Fruit fly (Drosophila melanogaster): ENCODE measurements around the gene CG16700.

Gene CG16700

DNA sequence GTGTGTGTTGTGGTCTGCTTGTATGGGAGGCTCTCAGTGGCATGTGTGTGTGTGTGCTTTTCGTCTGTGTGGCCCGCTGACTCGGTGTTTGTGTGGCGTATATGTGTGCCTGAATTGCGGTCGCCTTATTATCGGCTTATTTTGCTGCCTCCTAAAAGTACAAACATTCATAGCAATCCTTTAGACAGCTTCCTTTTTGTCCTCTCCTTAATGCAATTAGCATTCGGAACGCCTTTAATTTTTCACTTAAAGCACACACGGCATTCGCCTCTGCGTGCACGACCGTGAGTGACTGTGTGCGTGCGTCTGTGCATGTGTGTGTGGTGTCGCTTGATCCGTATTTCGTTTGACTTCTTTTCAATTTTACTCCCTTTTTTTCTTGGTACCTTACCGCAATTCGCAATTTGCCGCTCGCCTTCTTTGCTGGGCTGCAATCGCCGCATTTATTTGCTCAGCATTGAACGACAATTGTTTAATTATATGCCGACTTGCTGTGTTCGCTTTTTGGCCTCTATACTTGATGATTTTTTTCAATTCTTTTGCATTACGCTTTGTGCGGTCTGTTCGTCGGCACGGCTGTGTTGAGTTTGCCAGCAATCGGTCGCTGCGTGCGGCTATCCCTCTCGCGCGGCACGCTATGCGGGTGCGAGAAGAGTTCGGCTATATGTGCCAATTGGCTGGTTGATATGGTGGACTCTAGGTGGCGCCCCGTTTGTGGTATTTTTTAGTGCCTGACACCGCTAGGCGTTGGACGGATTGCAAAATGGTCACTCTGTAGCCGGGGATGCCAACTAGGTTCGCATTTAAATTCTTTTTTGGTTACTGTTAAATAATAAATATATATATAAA lies 14.1 kb upstream of the CG16700 start, which contains the start of gene wcy (continued):
- TF ChIP-seq knrl (GFP tag; IDR thresholded peaks at IDR 0.05; ENCODE audit: partially characterized antibody) (peak; percentile 46; the same call in 2 of the 3 replicates), CG8388 (GFP tag; optimal IDR thresholded peaks at IDR 0.05) (no peak), CG10462 (GFP tag; optimal IDR thresholded peaks at IDR 0.05) (no peak), CG32772 (GFP tag; IDR thresholded peaks at IDR 0.05) (peak; percentile 42; the same call in 1 of the 2 replicates), rib (GFP tag; IDR thresholded peaks at IDR 0.05) (no peak), tgo (GFP tag; IDR thresholded peaks at IDR 0.05) (no peak), Ets97D (GFP tag; optimal IDR thresholded peaks at IDR 0.05) (peak; percentile 76), CG6175 (GFP tag; IDR thresholded peaks at IDR 0.05) (no peak), CG3065 (GFP tag; optimal IDR thresholded peaks at IDR 0.05) (no peak), CG1233 (GFP tag; optimal IDR thresholded peaks at IDR 0.05) (no peak), CG7745 (tag; optimal IDR thresholded peaks at IDR 0.05) (no peak), sna (GFP tag; IDR thresholded peaks at IDR 0.05; ENCODE audit: partially characterized antibody) (peak; percentile 19; the same call in 1 of the 2 replicates), croc (GFP tag; conservative IDR thresholded peaks at IDR 0.05) (no peak), CG15073 (GFP tag; optimal IDR thresholded peaks at IDR 0.05) (no peak), MBD-R2 (GFP tag; IDR thresholded peaks at IDR 0.05) (peak; percentile 45; the same call in 1 of the 2 replicates), CTCF (GFP tag; optimal IDR thresholded peaks at IDR 0.05) (peak; percentile 97), CG31224 (GFP tag; IDR thresholded peaks at IDR 0.05) (no peak), esg (GFP tag; conservative IDR thresholded peaks at IDR 0.05) (no peak; the same call in 1 of the 2 replicates), CG3407 (GFP tag; optimal IDR thresholded peaks at IDR 0.05) (no peak), CG7357 (GFP tag; IDR thresholded peaks at IDR 0.05) (no peak), CG14014 (GFP tag; IDR thresholded peaks at IDR 0.05) (no peak), Xbp1 (GFP tag; optimal IDR thresholded peaks at IDR 0.05) (peak; percentile 37), zfh1 (GFP tag; IDR thresholded peaks at IDR 0.05) (no peak), CG15269 (tag; optimal IDR thresholded peaks at IDR 0.05) (no peak), CG8944 (GFP tag; optimal IDR thresholded peaks at IDR 0.05) (no peak), row (GFP tag; IDR thresholded peaks at IDR 0.05) (peak; percentile 68), tup (GFP tag; optimal IDR thresholded peaks at IDR 0.05) (no peak), CG16779 (GFP tag; IDR thresholded peaks at IDR 0.05) (no peak), jigr1 (GFP tag; IDR thresholded peaks at IDR 0.05) (peak; percentile 17; the same call in 1 of the 3 replicates), ERR (GFP tag; optimal IDR thresholded peaks at IDR 0.05) (no peak), twi (tag; optimal IDR thresholded peaks at IDR 0.05) (no peak), MTF-1 (GFP tag; optimal IDR thresholded peaks at IDR 0.05; ENCODE audit: borderline replicate concordance) (no peak), Nf-YC (tag; optimal IDR thresholded peaks at IDR 0.05) (peak; percentile 0), Optix (GFP tag; IDR thresholded peaks at IDR 0.05) (peak; percentile 37; the same call in 1 of the 3 replicates), CG12104 (GFP tag; optimal IDR thresholded peaks at IDR 0.05) (no peak), CG17328 (GFP tag; IDR thresholded peaks at IDR 0.05) (peak; percentile 40; the same call in 1 of the 2 replicates), HLH3B (GFP tag; IDR thresholded peaks at IDR 0.05) (0 out of 2 replicates have a peak, but pooled peaks have one; percentile 18), Taf1 (GFP tag; IDR thresholded peaks at IDR 0.05) (no peak), CG34224 (GFP tag; IDR thresholded peaks at IDR 0.05; ENCODE audit: partially characterized antibody) (no peak; the same call in 1 of the 3 replicates), unc-4 (GFP tag; IDR thresholded peaks at IDR 0.05; ENCODE audit: partially characterized antibody) (peak; percentile 42; the same call in 1 of the 2 replicates), HHEX (GFP tag; optimal IDR thresholded peaks at IDR 0.05) (no peak), ato (GFP tag; IDR thresholded peaks at IDR 0.05; ENCODE audit: partially characterized antibody) (no peak), CrebB (tag; optimal IDR thresholded peaks at IDR 0.05) (no peak), CG32767 (GFP tag; IDR thresholded peaks at IDR 0.05) (no peak), CG7271 (tag; optimal IDR thresholded peaks at IDR 0.05) (no peak), Dip3 (GFP tag; optimal IDR thresholded peaks at IDR 0.05) (no peak), CG13775 (GFP tag; optimal IDR thresholded peaks at IDR 0.05) (no peak), Scr (GFP tag; IDR thresholded peaks at IDR 0.05; ENCODE audit: partially characterized antibody) (no peak; the same call in none of the 2 replicates), CG3995 (GFP tag; optimal IDR thresholded peaks at IDR 0.05) (no peak)
